Fruit fly (Drosophila melanogaster): ENCODE measurements around the gene cort.
A peak's percentile ranks its signal among the peaks of the same experiment; 100 is the strongest.

The cort gene

DNA sequence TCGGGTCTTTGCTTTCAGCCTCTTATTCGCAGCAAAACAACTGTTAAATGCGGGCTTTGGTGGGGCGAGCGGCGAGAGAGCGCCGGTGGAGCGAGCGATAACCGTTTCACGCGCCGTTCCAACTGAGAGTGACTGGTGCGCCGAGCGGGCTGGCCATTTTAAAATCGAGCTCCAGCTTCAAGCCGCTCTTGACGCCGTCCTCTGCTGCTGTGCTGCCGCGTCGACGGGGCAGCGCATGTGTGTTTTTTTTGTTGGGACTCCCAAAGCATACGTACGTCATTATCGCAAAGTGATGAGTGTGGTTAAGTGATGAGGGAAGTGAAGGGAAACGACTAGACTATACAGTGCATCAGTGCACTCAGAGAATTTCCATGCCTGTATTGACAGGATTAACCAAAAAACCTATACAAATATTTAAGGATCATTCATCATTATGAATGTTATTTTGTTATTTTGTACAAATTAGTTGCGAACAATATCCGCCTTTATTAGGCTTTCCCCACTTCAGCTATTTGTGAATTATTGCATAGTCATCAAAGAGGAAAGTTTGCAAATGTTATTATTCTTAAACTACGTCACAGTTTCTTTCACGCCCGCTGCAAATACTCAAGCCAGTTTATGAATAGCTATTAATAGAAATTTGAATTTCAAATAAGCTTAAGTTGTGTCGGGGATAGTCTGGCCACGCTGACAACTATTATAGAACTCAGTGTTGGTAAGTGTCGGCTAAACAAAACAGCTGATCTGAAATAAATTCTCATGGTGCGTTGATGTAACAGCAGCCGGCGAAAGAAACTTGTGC, 3.0 kb downstream of the cort start, which contains the start of gene Spn27A:
Gene Spn27A, minus strand, starts transcription at position 137 of the 802 bp plus-strand sequence.
- no peak for TF ChIP-seq toe (GFP tag; optimal IDR thresholded peaks at IDR 0.05)
- TF ChIP-seq CG33017 (tag; optimal IDR thresholded peaks at IDR 0.05) = peak; percentile 11
- TF ChIP-seq bab1 (GFP tag; optimal IDR thresholded peaks at IDR 0.05) = peak; percentile 39
- TF ChIP-seq tj (GFP tag; optimal IDR thresholded peaks at IDR 0.05) = peak; percentile 68
- peak; percentile 79 for TF ChIP-seq CG7045 (GFP tag; optimal IDR thresholded peaks at IDR 0.05)
- peak; percentile 62 for TF ChIP-seq cic (GFP tag; optimal IDR thresholded peaks at IDR 0.05)
- peak; percentile 70 for TF ChIP-seq CG12768 (GFP tag; optimal IDR thresholded peaks at IDR 0.05)
- TF ChIP-seq Clk (GFP tag; optimal IDR thresholded peaks at IDR 0.05) = peak; percentile 68
- TF ChIP-seq CG11617 (GFP tag; optimal IDR thresholded peaks at IDR 0.05) = peak; percentile 72
- peak; percentile 64 for TF ChIP-seq Crg-1 (GFP tag; optimal IDR thresholded peaks at IDR 0.05)
- TF ChIP-seq ovo (GFP tag; optimal IDR thresholded peaks at IDR 0.05) = peak; percentile 41
- TF ChIP-seq kay (GFP tag; ENCODE audit: borderline replicate concordance) = no peak
- no peak for TF ChIP-seq CG5204 (GFP tag; optimal IDR thresholded peaks at IDR 0.05)
- TF ChIP-seq pad (GFP tag; optimal IDR thresholded peaks at IDR 0.05) = peak; percentile 97
- TF ChIP-seq Mnt (GFP tag; optimal IDR thresholded peaks at IDR 0.05) = peak; percentile 64
- TF ChIP-seq Hr96 (GFP tag; optimal IDR thresholded peaks at IDR 0.05) = no peak
- peak; percentile 29 to 75 for TF ChIP-seq cnc (optimal IDR thresholded peaks at IDR 0.05)
- TF ChIP-seq CG14711 (tag; optimal IDR thresholded peaks at IDR 0.05) = peak; percentile 61
- peak; percentile 64 for TF ChIP-seq CG7101 (tag; optimal IDR thresholded peaks at IDR 0.05)
- TF ChIP-seq CG1620 (GFP tag; optimal IDR thresholded peaks at IDR 0.05) = peak; percentile 66

dm6 chr2L:6671409-6671808, 5.0 kb downstream of the cort start:
- no peak for TF ChIP-seq CG12768 (GFP tag; optimal IDR thresholded peaks at IDR 0.05)

dm6 chr2L:6667719-6668325, 8.6 kb downstream of the cort start, which contains the start of gene Galt:
Galt (minus strand) TSS chr2L:6668033.
- peak; percentile 57 for TF ChIP-seq CG12768 (GFP tag; optimal IDR thresholded peaks at IDR 0.05)
- TF ChIP-seq Clk (GFP tag; optimal IDR thresholded peaks at IDR 0.05) = no peak
- peak; percentile 6 for TF ChIP-seq bab1 (GFP tag; optimal IDR thresholded peaks at IDR 0.05)
- TF ChIP-seq cnc (optimal IDR thresholded peaks at IDR 0.05) = no peak
- TF ChIP-seq CG7101 (tag; optimal IDR thresholded peaks at IDR 0.05) = peak; percentile 63
- peak; percentile 53 for TF ChIP-seq CG33017 (tag; optimal IDR thresholded peaks at IDR 0.05)
- peak; percentile 6 for TF ChIP-seq CG7045 (GFP tag; optimal IDR thresholded peaks at IDR 0.05)
- peak; percentile 84 for TF ChIP-seq tj (GFP tag; optimal IDR thresholded peaks at IDR 0.05)
- TF ChIP-seq CG1620 (GFP tag; optimal IDR thresholded peaks at IDR 0.05) = no peak
- peak; percentile 41 for TF ChIP-seq ovo (GFP tag; optimal IDR thresholded peaks at IDR 0.05)
- peak; percentile 25 for TF ChIP-seq Hr96 (GFP tag; optimal IDR thresholded peaks at IDR 0.05)
- no peak for TF ChIP-seq pad (GFP tag; optimal IDR thresholded peaks at IDR 0.05)
- TF ChIP-seq Crg-1 (GFP tag; optimal IDR thresholded peaks at IDR 0.05) = peak; percentile 16
- TF ChIP-seq CG5204 (GFP tag; optimal IDR thresholded peaks at IDR 0.05) = no peak
- TF ChIP-seq Mnt (GFP tag; optimal IDR thresholded peaks at IDR 0.05) = peak; percentile 59
- TF ChIP-seq kay (GFP tag; ENCODE audit: borderline replicate concordance) = no peak
- TF ChIP-seq cic (GFP tag; optimal IDR thresholded peaks at IDR 0.05) = peak; percentile 72
- TF ChIP-seq toe (GFP tag; optimal IDR thresholded peaks at IDR 0.05) = no peak
- TF ChIP-seq CG11617 (GFP tag; optimal IDR thresholded peaks at IDR 0.05) = peak; percentile 64
- peak; percentile 23 for TF ChIP-seq CG14711 (tag; optimal IDR thresholded peaks at IDR 0.05)

DNA sequence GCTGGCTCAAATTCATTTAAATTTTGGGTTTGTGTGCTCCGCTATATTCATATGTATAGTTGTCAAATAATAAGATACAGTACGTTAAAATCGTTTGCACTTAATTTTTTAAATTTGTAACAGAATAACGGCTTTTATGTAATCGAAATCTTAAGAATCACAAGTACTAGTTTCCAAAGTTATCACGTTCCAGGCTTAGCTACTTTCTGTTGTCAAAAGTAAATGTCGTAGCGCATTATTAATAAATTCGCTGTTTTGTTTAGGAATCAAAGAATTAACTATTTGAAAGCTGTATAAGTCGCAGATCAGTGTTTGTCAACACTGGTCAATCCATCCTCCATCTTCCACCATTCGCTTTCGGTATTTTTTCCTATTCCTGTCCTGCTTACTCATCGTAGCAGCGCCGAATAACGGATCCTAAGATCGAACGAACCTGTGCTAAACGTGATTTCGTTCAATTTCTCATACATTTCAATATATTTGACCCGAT, 12.8 kb downstream of the cort start, which contains the start of the genes CG13771, CG34310 and cup:
Gene CG13771, minus strand, starts transcription at position 51 of the 490 bp plus-strand sequence.
Gene CG34310, plus strand, starts transcription at position 103 of the 490 bp plus-strand sequence.
Gene cup, plus strand, starts transcription at position 103 of the 490 bp plus-strand sequence.
- TF ChIP-seq Crg-1 (GFP tag; optimal IDR thresholded peaks at IDR 0.05) (no peak), ovo (GFP tag; optimal IDR thresholded peaks at IDR 0.05) (peak; percentile 43), cic (GFP tag; optimal IDR thresholded peaks at IDR 0.05) (no peak)

- TF ChIP-seq ovo (GFP tag; optimal IDR thresholded peaks at IDR 0.05) = no peak
- TF ChIP-seq CG7045 (GFP tag; optimal IDR thresholded peaks at IDR 0.05) = no peak
- no peak for TF ChIP-seq kay (GFP tag; ENCODE audit: borderline replicate concordance)
- no peak for TF ChIP-seq CG33017 (tag; optimal IDR thresholded peaks at IDR 0.05)
- TF ChIP-seq CG1620 (GFP tag; optimal IDR thresholded peaks at IDR 0.05) = no peak
- TF ChIP-seq cic (GFP tag; optimal IDR thresholded peaks at IDR 0.05) = peak; percentile 8
Observed at dm6 chr2L:6657969-6658748, 18.3 kb downstream of the cort start, which contains the start of the genes CG31636 and Ube4A. CG31636 (minus strand) TSS chr2L:6658152. Ube4A (plus strand) TSS chr2L:6658517.

All from whole organism, adult.